Worm (Caenorhabditis elegans): Measurements from ENCODE around the gene Y55B1BL.1.

Gene Y55B1BL.1

DNA sequence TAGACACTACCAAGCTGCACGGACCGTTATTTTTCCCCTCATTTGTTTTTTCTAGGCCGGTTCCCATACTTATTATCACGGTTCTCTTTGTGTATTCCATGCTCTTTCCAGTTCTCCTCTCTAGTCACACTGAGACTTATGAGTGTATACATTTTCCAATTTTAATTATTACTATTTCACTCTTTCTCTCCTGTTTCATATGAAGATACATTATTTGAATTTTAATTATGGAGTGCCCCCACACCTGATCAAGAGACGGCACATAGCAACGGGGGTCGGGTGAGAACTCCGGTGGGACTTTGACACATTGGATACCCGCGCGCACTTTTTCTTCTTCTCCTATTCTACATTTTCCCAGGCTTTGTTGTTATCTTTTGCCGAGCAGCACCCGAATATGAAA is 37.7 kb downstream of the Y55B1BL.1 start, which contains the start of gene affl-1:
Gene affl-1 (plus strand): TSS at position 301 of the 400 bp plus-strand sequence.
- TF ChIP-seq flt-1 (GFP tag; IDR thresholded peaks at IDR 0.05), result no peak
- TF ChIP-seq ztf-29 (GFP tag; IDR thresholded peaks at IDR 0.05), result no peak
- TF ChIP-seq cog-1 (tag; optimal IDR thresholded peaks at IDR 0.05), result no peak
- TF ChIP-seq T22C8.4 (GFP tag; IDR thresholded peaks at IDR 0.05), result no peak
- TF ChIP-seq ztf-23 (GFP tag; IDR thresholded peaks at IDR 0.05), result no peak
- no peak for TF ChIP-seq ref-1 (GFP tag; conservative IDR thresholded peaks at IDR 0.05)
- no peak for TF ChIP-seq tab-1 (GFP tag; IDR thresholded peaks at IDR 0.05)
- no peak for TF ChIP-seq klf-2 (GFP tag; conservative IDR thresholded peaks at IDR 0.05)
- TF ChIP-seq med-1 (GFP tag; optimal IDR thresholded peaks at IDR 0.05; ENCODE audit: insufficient read depth), result no peak

DNA sequence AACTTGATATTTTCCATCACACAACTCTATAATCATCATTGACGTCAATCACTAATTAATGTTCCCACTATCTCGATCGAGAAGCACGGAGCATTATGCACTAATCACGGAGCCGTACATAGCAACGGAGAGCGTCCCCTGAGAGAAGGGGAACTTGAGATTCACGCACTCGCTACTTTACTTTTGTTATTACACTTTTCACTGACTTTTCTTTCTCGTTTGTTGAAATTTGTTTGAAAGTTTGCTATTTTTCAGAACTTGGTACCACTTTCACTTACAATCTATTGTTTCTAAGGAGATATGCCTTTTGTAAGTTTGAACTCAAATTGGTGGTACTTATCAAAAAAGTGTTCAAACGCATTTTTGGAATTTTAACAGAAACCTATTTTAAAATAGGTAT is 41.9 kb downstream of the Y55B1BL.1 start, which contains the start of gene Y55B1BR.8:
Gene Y55B1BR.8 (plus strand): TSS at position 301 of the 400 bp plus-strand sequence.
- no peak for TF ChIP-seq ref-1 (GFP tag; conservative IDR thresholded peaks at IDR 0.05)
- TF ChIP-seq med-1 (GFP tag; optimal IDR thresholded peaks at IDR 0.05; ENCODE audit: insufficient read depth), result no peak
- TF ChIP-seq tab-1 (GFP tag; IDR thresholded peaks at IDR 0.05), result no peak
- no peak for TF ChIP-seq ztf-23 (GFP tag; IDR thresholded peaks at IDR 0.05)
- no peak for TF ChIP-seq flt-1 (GFP tag; IDR thresholded peaks at IDR 0.05)
- no peak for TF ChIP-seq klf-2 (GFP tag; conservative IDR thresholded peaks at IDR 0.05)
- TF ChIP-seq ztf-29 (GFP tag; IDR thresholded peaks at IDR 0.05), result no peak
- no peak for TF ChIP-seq cog-1 (tag; optimal IDR thresholded peaks at IDR 0.05)
- no peak for TF ChIP-seq T22C8.4 (GFP tag; IDR thresholded peaks at IDR 0.05)

DNA sequence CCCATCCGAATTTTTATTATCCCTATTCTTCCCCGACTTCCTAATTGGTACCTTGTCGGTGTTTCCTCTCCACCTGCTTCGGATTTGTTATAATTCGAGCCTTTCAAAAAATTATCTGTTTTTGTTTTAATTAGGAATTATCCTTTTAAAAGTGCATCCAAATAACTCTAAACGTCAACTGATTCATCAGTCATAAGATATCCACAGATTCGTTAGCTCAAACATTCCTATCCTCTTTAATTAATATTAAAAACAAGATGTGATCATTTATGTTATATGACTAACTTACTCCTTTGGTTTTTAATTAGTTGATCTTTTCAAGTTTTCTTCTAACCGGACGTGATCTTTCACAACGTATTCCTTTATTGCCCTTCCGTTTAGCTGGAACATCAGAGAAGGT is 44.7 kb downstream of the Y55B1BL.1 start:
- TF ChIP-seq tab-1 (GFP tag; IDR thresholded peaks at IDR 0.05) (no peak), ztf-29 (GFP tag; IDR thresholded peaks at IDR 0.05) (no peak), cog-1 (tag; optimal IDR thresholded peaks at IDR 0.05) (no peak), med-1 (GFP tag; optimal IDR thresholded peaks at IDR 0.05; ENCODE audit: insufficient read depth) (no peak), T22C8.4 (GFP tag; IDR thresholded peaks at IDR 0.05) (no peak), klf-2 (GFP tag; conservative IDR thresholded peaks at IDR 0.05) (no peak), ztf-23 (GFP tag; IDR thresholded peaks at IDR 0.05) (no peak), ref-1 (GFP tag; conservative IDR thresholded peaks at IDR 0.05) (no peak), flt-1 (GFP tag; IDR thresholded peaks at IDR 0.05) (no peak)
